Fruit fly (Drosophila melanogaster) ovary, adult (tissue): ENCODE results near the gene CG9444.
A peak's percentile ranks its signal among the peaks of the same experiment; 100 is the strongest.
"Not testable (repeated sequence)": the region's sequence is repeated elsewhere in the genome, so short reads cannot be mapped to it uniquely, and the experiment has no call there.

Experiments
- CG17801 ChIP-seq: fragments of 200-800 bp; optimal IDR thresholded peaks from 2 replicates; lab custom pipeline; 2019; ENCODE audit warnings: missing biosample characterization, mild to moderate bottlenecking, missing genetic modification characterization, moderate library complexity; ENCODE audit not compliant: partially characterized antibody

Gene CG9444

DNA sequence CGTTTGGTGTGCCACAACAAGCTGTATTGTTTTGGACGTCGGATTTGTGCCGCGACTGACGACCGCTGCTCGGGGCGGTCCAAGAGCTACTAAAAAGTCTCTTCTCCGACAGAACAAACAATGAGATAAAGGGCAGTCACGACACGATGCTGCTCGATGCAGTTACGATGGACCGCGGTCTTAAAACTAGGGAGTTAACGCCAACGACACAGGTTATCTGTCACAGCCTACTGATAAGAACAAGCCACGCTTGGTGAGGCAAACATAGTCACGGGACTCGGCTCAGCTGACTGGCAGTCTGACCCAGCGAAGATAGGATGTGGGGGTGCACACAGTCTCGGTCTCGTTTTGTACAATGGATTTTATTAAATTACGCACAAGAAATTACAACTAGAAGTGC, at the start of gene CG9444:
TSS of gene CG9444 (minus strand) at position 140 of the 400 bp plus-strand sequence.
- no peak for TF ChIP-seq CG17801

DNA sequence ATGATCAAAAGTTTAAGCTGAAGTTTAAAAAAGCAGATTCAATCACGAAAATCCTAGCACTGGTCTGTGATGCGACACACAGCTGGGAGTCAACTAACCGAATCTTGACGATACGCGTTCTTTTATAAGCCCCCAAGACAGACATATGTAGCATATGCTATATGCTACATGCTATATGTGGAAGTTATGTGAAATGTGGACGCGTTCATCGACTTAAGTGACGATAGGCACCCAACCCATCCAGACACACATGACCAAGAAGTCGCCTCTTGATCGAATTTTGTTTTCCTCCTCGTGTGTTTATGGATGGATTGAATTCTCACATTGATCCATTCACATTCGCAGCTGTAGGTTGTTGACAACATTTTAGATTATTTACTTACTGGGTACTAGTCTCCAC, 49.1 kb upstream of the CG9444 start, which contains the start of gene alphaTub85E:
TSS of gene alphaTub85E (minus strand) at position 101 of the 400 bp plus-strand sequence.
- no peak for TF ChIP-seq CG17801

DNA sequence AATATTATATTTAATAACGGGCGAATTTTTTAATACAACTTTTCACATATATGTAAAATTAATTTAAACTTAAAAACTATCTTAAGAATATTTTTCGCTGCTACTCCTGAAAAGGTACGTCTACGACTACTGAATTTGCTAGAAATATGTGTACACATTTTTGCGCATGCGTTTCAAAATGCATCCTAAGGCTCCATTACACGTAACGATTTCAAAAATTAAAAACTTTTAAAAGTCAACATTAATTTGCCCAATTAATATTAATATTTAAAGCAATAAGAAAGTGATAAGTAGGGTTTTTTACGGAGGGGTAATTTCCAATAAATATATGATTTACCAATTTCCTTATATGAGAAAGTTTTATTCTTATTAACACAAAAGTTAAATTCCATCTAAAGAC, 46.7 kb upstream of the CG9444 start, which contains the start of gene FoxP:
TSS of gene FoxP (minus strand) at position 89 of the 400 bp plus-strand sequence.
- no peak for TF ChIP-seq CG17801

DNA sequence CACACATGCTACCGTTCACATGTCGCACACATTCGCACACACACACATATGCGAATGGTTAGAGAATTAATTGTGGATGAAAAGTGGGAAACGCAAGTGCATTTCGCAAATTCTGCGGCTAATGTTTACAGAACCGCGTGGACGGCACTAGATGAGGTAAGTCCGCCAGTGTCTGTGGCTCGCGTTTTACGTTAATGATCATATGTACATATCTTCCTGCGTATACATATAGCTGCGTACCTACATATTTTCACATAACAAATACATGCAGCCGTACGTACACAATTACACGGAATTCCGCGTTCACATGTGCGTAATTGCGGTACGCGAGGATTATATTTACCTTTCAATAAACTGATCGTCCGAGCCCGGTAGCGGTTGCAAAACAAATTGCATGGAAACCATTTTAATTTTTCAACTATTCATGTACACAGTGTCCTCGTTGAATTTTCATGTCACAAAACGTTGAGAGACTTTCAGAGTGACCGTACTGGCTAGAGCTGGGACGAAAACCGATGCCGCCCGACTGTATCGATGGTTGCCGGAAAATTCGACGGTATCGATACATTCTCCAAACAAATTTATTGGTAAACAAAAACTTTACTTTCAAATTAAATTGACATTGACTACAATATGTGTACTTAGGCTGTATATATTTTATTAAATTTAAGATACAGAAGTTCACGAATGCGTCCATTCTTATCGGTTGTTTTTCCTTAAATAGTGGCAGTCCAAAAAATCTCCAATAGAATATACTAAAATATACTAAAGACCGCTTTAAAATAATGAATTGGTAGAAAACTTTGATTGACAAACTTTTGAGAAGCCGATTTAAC, 41.3 kb upstream of the CG9444 start, which contains the start of gene hyd:
TSS of gene hyd (minus strand) at position 495 of the 836 bp plus-strand sequence.
- TF ChIP-seq CG17801, result no peak

DNA sequence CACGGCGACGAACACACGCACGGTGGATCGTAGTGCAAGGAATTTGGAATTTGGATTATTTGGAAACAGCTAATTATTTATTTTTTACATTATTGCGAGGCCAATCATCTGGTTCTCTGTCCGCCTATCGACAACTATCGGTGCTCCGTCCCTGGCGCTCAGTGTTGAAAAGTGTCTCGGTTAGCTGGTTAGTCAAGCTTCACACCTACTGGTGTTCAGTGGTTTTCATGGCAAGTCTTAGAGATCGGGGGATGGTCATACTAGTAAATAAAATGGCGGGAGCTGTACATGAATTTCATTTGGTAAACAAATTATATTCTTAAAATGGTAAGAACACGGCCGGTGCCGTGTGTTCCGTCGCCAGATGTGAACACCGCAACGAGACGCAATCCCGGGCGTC, 26.8 kb upstream of the CG9444 start, which contains the start of the genes trbd and dmt:
TSS of gene trbd (minus strand) at position 152 of the 400 bp plus-strand sequence.
TSS of gene dmt (plus strand) at position 257 of the 400 bp plus-strand sequence.
- TF ChIP-seq CG17801, result no peak

DNA sequence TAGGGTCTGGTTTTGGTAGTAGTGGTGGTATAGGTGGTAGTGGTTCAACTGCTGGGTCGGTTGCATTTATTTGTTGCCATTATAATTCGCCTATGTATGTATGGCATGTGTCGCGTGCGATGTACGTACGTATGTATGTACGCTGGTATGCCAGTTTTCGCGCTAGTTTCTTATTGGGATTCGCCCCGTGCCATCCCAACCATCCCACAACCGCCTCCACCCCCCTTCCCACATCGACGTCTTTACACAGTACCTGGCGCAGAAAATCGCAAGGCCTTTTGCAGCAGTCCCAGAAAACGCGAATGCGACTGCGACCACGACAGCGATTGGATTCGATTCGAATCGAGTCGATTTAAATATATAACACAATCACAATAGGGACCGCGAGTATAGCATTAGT, 26.2 kb upstream of the CG9444 start:
- no peak for TF ChIP-seq CG17801

DNA sequence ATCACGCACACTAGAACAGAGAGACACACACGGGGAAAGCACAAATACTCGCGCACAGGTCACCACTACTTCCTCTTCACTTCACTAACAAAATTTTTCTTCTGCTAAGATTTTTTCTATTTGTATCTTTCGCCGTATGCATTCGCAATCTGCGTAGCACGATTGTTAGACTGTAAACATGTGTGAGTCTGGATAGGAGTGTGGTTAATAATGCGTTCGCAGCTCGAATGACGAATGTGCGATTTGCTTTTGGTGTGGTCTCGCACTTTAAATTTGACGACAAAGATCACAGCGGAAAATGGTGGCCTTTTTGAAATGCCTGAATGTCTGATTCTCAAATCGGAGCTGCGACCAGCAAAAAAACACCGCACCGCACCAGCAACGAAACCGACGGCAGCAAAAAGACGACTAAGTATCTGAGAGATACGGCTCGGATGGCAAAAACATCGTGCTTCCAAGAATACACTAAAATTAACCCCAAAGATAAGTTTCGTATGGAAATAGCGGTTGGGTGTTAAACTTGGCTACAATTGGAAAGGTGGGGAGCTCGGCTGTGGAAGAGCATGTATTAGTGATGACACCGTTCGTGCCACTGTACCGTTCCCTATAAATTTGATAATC, 21.1 kb upstream of the CG9444 start, which contains the start of gene Unc-115a:
TSS of gene Unc-115a (minus strand) at position 410 of the 621 bp plus-strand sequence.
- TF ChIP-seq CG17801, result peak; percentile 55

DNA sequence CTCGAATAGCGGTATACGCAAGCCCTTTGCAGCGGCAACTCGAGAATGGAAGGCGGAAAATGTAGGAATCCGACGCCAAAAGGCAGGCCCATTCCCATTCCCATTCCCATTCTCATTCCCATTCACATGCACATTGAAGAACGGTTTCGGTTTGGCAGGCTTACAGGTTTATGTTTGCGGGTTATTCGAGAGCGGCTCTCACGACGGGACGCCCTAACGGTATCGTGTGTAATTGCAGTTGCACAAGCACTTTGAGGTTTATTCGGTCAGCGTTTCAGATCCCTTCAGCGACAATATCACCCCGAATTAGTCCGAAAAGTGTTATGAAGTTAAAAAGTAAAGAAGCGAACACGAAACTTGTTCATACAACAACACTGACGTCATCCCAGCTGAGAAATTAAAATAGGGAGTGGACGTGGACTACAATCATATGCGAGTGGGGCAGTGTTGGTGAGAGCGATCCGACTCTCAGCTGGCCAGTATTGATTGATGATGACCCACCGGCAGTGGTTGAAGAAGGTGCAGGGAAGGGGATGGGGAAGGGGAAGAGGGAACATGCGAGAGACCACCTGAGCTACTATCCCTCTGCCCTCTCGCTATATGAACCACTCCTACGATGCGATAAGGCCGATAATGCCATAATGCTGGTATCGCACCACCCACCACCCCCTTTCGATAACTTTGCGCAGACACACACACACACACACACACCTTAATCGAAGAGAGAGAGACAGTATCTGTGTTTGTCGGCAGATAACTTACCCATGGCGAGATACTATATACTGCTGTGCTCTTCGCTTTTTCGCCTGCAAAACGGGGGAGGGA, 20.3 kb upstream of the CG9444 start:
- TF ChIP-seq CG17801, result no peak

DNA sequence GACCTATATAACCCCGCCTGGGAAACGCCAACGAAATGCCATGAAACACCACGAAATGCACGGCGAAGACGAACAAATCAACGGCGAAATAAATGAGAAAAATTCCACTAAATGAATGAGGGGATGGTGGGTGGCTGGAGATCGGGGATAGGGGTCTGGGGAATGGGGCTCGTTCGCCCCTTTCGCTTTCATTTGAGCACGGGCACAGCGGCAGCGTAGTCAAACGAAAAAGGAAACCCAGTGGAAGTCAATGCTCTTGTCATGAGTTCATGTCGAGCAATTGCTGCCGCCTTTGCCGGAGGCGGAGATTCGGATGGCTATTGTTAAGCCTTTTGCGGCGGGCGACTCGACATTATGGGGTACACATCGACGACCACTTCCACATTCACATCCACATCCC, 19.2 kb upstream of the CG9444 start:
- TF ChIP-seq CG17801, result no peak

DNA sequence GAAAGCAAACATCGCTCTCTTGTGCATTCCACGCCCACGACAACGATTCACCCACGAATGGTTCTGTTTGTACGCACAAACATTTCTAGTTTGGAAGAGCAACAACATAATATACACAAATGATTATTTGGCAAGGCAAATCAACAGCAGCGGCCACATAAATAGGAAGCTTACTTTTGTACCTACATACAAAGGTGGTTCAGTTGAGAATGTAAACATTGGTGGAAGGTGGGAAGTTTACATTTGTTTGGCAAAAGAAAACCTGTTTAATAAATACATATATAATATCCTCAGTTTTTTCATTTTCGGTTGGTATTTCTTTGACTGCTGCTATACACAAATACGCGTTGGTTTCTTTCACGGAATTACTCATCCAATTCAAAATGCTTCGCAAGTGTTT, 18.5 kb upstream of the CG9444 start:
- peak; percentile 72 for TF ChIP-seq CG17801

DNA sequence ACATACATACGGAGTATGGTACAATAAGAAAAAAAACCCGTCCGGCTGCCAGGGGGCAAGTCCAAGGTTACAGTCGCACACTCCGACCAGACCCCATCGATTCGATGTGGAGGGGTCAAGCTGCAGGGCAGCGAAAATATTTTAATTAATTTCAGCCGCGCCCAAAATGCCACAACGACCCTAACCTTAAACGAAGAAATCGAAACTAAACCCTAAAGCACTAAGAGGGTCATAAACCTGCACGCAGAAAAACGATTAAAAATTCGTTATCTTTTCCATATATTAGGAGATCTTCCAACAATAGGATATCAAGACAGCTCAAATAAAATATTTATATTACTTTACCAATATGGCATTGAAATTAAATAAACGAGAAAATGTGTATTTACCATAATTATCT, 17.8 kb upstream of the CG9444 start:
- no peak for TF ChIP-seq CG17801

DNA sequence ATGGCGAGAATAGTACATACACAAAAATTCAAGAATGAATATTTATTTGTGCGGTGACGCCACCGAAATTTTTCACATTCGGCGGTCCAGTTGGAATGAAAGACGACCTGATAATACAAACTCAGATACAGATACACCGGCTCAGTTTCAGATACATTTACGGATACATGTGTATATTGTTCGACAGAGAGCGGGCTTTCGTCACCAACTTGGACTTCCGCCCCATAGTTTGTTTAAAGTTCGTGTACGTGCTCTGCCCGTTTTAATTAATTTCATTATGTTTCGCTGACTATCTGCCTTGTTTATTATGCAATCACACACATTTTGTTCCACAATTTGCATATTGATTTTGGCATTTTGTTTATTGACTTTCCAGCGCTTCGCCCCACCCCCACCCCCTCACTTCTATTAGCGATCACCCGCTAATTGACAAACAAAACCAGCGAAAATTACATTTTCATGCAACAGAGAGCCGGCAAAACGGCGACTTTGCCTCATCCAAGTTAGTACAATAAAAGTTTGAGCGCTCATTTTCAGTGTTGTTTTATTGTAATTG, 17.2 kb upstream of the CG9444 start:
- TF ChIP-seq CG17801, result no peak

DNA sequence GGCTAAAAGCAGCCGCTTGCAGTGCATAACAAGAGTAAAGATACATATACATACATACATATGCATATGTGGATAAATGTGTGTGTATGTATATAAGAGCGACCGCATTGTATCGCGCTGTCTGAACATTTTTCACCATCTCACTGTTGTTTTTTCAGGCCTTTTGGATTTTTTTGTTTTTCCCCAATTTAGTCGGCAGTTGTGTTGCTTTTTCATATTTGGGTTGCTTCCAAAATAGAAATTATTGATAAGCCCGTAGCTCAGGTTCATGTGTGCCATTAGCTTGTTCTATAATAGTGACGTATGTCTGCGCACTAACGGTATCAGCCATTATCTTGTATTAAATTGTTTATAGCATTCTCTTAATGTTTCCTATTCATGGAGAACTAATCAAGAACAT, 16.4 kb upstream of the CG9444 start:
- no peak for TF ChIP-seq CG17801

DNA sequence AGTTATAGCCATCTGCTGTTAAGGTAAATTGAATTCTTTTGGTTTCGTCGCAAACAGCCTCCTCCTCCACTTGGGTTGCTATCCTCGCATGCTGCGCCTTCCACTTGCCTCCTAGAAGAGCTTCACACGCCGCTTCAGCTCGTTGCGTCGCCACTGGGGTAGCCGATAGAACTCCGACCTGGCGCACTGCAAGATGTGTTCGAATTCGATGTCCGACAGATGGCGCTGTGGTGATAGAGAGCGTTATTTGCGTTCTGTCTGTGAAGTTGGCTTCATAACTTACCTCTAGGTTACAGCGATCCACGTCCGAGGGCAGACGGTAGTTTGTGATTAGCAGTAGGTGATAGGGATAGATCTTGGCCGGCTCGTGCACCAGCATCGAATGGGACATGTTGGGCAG, 10.9 kb upstream of the CG9444 start:
- TF ChIP-seq CG17801, result no peak

DNA sequence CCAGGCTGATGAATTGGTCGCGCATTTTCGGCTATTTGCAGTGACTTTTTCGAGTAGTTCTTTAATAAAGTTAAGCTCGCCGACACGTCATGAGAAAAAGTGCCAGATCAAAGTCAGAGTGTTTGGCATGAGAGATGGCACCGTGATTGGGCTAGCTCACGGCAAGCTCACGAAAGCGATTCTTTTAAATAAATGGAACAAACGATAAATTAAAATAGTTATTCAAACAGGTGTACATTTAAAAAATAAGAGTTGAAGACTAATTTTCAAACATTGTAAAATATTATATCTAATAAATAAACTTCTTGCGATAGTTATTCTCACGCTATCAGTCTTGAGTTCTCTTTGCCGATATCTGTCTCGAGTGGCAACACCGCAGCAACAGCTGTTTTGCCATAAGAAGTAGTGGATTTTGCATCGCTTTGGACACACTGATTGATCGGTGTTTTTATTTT, 8.6 kb upstream of the CG9444 start, which contains the start of the genes Unc-115b, p24-2 and CG32939:
TSS of gene Unc-115b (minus strand) at position 101 of the 455 bp plus-strand sequence.
TSS of gene p24-2 (minus strand) at position 120 of the 455 bp plus-strand sequence.
TSS of gene CG32939 (plus strand) at position 405 of the 455 bp plus-strand sequence.
- TF ChIP-seq CG17801, result not testable (repeated sequence)

DNA sequence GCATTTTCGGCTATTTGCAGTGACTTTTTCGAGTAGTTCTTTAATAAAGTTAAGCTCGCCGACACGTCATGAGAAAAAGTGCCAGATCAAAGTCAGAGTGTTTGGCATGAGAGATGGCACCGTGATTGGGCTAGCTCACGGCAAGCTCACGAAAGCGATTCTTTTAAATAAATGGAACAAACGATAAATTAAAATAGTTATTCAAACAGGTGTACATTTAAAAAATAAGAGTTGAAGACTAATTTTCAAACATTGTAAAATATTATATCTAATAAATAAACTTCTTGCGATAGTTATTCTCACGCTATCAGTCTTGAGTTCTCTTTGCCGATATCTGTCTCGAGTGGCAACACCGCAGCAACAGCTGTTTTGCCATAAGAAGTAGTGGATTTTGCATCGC, 1.3 kb upstream of the CG9444 start, which contains the start of the genes eca and CG18542:
TSS of gene eca (minus strand) at position 101 of the 400 bp plus-strand sequence.
TSS of gene CG18542 (plus strand) at position 385 of the 400 bp plus-strand sequence.
- not testable (repeated sequence) for TF ChIP-seq CG17801
